Worm (Caenorhabditis elegans) whole organism, L3 larva: ENCODE data around the gene AC3.12.

Experiments used
- R02D3.7 ChIP-seq: fragments of 150-350 bp; optimal IDR thresholded peaks from 2 replicates; lab custom pipeline; 2014; ENCODE audit warnings: missing biosample characterization, missing genetic modification characterization
- ZK546.5 ChIP-seq: sonication (generic microtip); optimal IDR thresholded peaks from 2 replicates; lab custom pipeline; 2017; ENCODE audit warnings: missing biosample characterization, missing genetic modification characterization
- aly-2 ChIP-seq: fragments of 150-350 bp; optimal IDR thresholded peaks from 2 replicates; lab custom pipeline; 2014; ENCODE audit warnings: missing biosample characterization, missing genetic modification characterization
- ama-1 ChIP-seq: fragments of 150-350 bp; optimal IDR thresholded peaks from 2 replicates; lab custom pipeline; 2018
- ceh-16 ChIP-seq: sonication (generic microtip); optimal IDR thresholded peaks from 2 replicates; lab custom pipeline; 2017; ENCODE audit warnings: missing biosample characterization, missing genetic modification characterization
- ceh-28 ChIP-seq: fragments of 150-350 bp; optimal IDR thresholded peaks from 2 replicates; lab custom pipeline; 2014; ENCODE audit warnings: missing biosample characterization, missing genetic modification reagents, missing genetic modification characterization
- ceh-82 ChIP-seq: fragments of 150-350 bp; optimal IDR thresholded peaks from 2 replicates; lab custom pipeline; 2014; ENCODE audit warnings: missing biosample characterization, missing genetic modification characterization
- ceh-9 ChIP-seq: sonication (generic microtip); optimal IDR thresholded peaks from 2 replicates; lab custom pipeline; 2018; ENCODE audit warnings: missing biosample characterization, missing genetic modification characterization
- egl-27 ChIP-seq: sonication (generic microtip); optimal IDR thresholded peaks from 4 replicates; lab custom pipeline; 2017; ENCODE audit warnings: missing biosample characterization, missing genetic modification reagents, missing genetic modification characterization
- egl-5 ChIP-seq: fragments of 150-350 bp; optimal IDR thresholded peaks from 2 replicates; lab custom pipeline; 2017; ENCODE audit warnings: missing biosample characterization, missing genetic modification reagents, missing genetic modification characterization, inconsistent platforms
- elt-2 ChIP-seq: sonication (generic microtip); optimal IDR thresholded peaks from 2 replicates; lab custom pipeline; 2016; ENCODE audit warnings: missing genetic modification reagents, mild to moderate bottlenecking, missing genetic modification characterization, missing compliant biosample characterization
- eor-1 ChIP-seq, 2 experiments: fragments of 150-350 bp; optimal IDR thresholded peaks; 2 replicates each; lab custom pipeline; 2014 to 2018; ENCODE audit warnings: missing biosample characterization in 2 of 2, missing genetic modification characterization in 2 of 2
- fkh-10 ChIP-seq: sonication (generic microtip); optimal IDR thresholded peaks from 2 replicates; lab custom pipeline; 2017; ENCODE audit warnings: missing biosample characterization, missing genetic modification reagents, missing genetic modification characterization
- fkh-2 ChIP-seq: fragments of 150-350 bp; optimal IDR thresholded peaks from 2 replicates; lab custom pipeline; 2014; ENCODE audit warnings: missing biosample characterization, missing genetic modification reagents, missing genetic modification characterization
- fos-1 ChIP-seq: fragments of 150-350 bp; optimal IDR thresholded peaks from 2 replicates; lab custom pipeline; 2014; ENCODE audit warnings: missing biosample characterization, missing genetic modification characterization
- hmg-11 ChIP-seq: sonication (generic microtip); optimal IDR thresholded peaks from 2 replicates; lab custom pipeline; 2016; ENCODE audit warnings: missing genetic modification characterization, missing compliant biosample characterization
- jun-1 ChIP-seq: fragments of 150-350 bp; optimal IDR thresholded peaks from 2 replicates; lab custom pipeline; 2014; ENCODE audit warnings: missing biosample characterization, missing genetic modification reagents, missing genetic modification characterization
- lin-39 ChIP-seq: fragments of 150-350 bp; optimal IDR thresholded peaks from 2 replicates; lab custom pipeline; 2018; ENCODE audit warnings: missing biosample characterization, missing genetic modification reagents, missing genetic modification characterization
- mdl-1 ChIP-seq: fragments of 150-350 bp; optimal IDR thresholded peaks from 2 replicates; lab custom pipeline; 2014; ENCODE audit warnings: missing biosample characterization, missing genetic modification characterization
- mml-1 ChIP-seq: fragments of 150-350 bp; sonication (generic microtip); optimal IDR thresholded peaks from 3 replicates; lab custom pipeline; 2014; ENCODE audit warnings: missing biosample characterization, missing genetic modification characterization
- nfya-1 ChIP-seq: sonication (generic microtip); optimal IDR thresholded peaks from 2 replicates; lab custom pipeline; 2017; ENCODE audit warnings: missing genetic modification characterization, mild to moderate bottlenecking, missing compliant biosample characterization, antibody characterized with exemption, moderate library complexity; ENCODE audit not compliant: insufficient read depth
- nhr-12 ChIP-seq: fragments of 150-350 bp; optimal IDR thresholded peaks from 2 replicates; lab custom pipeline; 2014; ENCODE audit warnings: missing biosample characterization, missing genetic modification characterization
- nhr-23 ChIP-seq: fragments of 150-350 bp; optimal IDR thresholded peaks from 2 replicates; lab custom pipeline; 2014; ENCODE audit warnings: missing biosample characterization, missing genetic modification reagents, missing genetic modification characterization
- nhr-25 ChIP-seq: sonication (generic microtip); optimal IDR thresholded peaks from 2 replicates; lab custom pipeline; 2017; ENCODE audit warnings: missing biosample characterization, missing genetic modification characterization
- nhr-28 ChIP-seq: fragments of 150-350 bp; optimal IDR thresholded peaks from 2 replicates; lab custom pipeline; 2014; ENCODE audit warnings: missing biosample characterization, missing genetic modification characterization
- nhr-67 ChIP-seq: fragments of 150-350 bp; optimal IDR thresholded peaks from 2 replicates; lab custom pipeline; 2014; ENCODE audit warnings: missing biosample characterization, missing genetic modification characterization
- nhr-76 ChIP-seq: fragments of 150-350 bp; sonication (generic microtip); optimal IDR thresholded peaks from 5 replicates; lab custom pipeline; 2014; ENCODE audit warnings: missing biosample characterization, missing genetic modification characterization
- pha-4 ChIP-seq: fragments of 150-350 bp; optimal IDR thresholded peaks from 2 replicates; lab custom pipeline; 2014; ENCODE audit warnings: missing biosample characterization, missing genetic modification reagents, missing genetic modification characterization
- pqm-1 ChIP-seq: fragments of 150-350 bp; optimal IDR thresholded peaks from 2 replicates; lab custom pipeline; 2017; ENCODE audit warnings: missing biosample characterization, missing genetic modification characterization, inconsistent platforms
- sea-2 ChIP-seq: fragments of 150-350 bp; sonication (generic microtip); optimal IDR thresholded peaks from 4 replicates; lab custom pipeline; 2014; ENCODE audit warnings: missing biosample characterization, missing genetic modification reagents, missing genetic modification characterization
- skn-1 ChIP-seq: fragments of 150-350 bp; optimal IDR thresholded peaks from 2 replicates; lab custom pipeline; 2014; ENCODE audit warnings: missing biosample characterization, missing genetic modification characterization
- tbx-2 ChIP-seq: sonication (generic microtip); optimal IDR thresholded peaks from 2 replicates; lab custom pipeline; 2016; ENCODE audit warnings: mild to moderate bottlenecking, missing genetic modification characterization, missing compliant biosample characterization
- zag-1 ChIP-seq: fragments of 150-350 bp; optimal IDR thresholded peaks from 2 replicates; lab custom pipeline; 2014; ENCODE audit warnings: missing biosample characterization, missing genetic modification characterization
- ztf-11 ChIP-seq: fragments of 150-350 bp; optimal IDR thresholded peaks from 2 replicates; lab custom pipeline; 2014; ENCODE audit warnings: missing biosample characterization, missing genetic modification characterization

AC3.12 gene

ce11 chrV:10383950-10384349 lies 4.8 kb upstream of the AC3.12 start, which contains the start of gene spe-10:
spe-10 (plus strand) TSS chrV:10384250.
- TF ChIP-seq pqm-1 (tag; lab: Kevin White, UChicago) (no peak), egl-27 (tag; lab: Kevin White, UChicago) (no peak), ceh-9 (tag; lab: Kevin White, UChicago) (no peak), egl-5 (tag; lab: Kevin White, UChicago) (no peak), nhr-23 (tag; lab: Kevin White, UChicago) (no peak), eor-1 (tag; optimal IDR thresholded peaks at IDR 0.05; lab: Kevin White, UChicago) (no peak), R02D3.7 (tag; lab: Kevin White, UChicago) (no peak), zag-1 (no peak), pha-4 (no peak), nhr-25 (no peak), tbx-2 (tag; lab: Kevin White, UChicago) (no peak), fkh-10 (GFP tag; lab: Kevin White, UChicago) (no peak), nhr-76 (tag; lab: Kevin White, UChicago) (no peak), ztf-11 (tag; lab: Kevin White, UChicago) (no peak), ZK546.5 (tag; lab: Kevin White, UChicago) (no peak), ceh-82 (tag; lab: Kevin White, UChicago) (no peak), mml-1 (tag; lab: Kevin White, UChicago) (no peak), ceh-28 (no peak), nhr-28 (no peak), elt-2 (tag; lab: Kevin White, UChicago) (no peak)

DNA sequence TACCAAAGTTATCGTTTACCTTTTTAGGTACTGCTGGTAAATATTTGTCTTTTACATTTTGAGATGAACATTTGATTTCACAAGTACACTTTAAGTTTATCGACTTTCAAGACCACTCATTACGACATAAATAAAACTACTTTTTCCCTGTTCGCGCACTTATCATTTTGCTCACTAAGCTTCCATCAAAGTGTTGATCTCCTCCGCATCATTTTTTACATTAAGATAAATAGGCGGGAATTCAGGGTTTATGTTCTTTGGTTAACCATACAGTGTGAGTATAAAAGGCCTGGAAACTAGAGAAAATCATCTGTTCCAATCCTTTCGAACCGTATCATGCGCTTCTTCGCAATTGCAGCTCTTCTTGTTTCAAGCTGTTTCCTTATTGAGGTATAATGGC lies 2.9 kb upstream of the AC3.12 start, which contains the start of gene pqn-2:
TSS of gene pqn-2 (plus strand) at position 301 of the 400 bp plus-strand sequence.
- TF ChIP-seq nhr-25 = no peak
- TF ChIP-seq lin-39 (tag; lab: Kevin White, UChicago) = no peak
- TF ChIP-seq mdl-1 = no peak
- TF ChIP-seq fos-1 (tag; lab: Kevin White, UChicago) = no peak
- TF ChIP-seq tbx-2 (tag; lab: Kevin White, UChicago) = no peak
- TF ChIP-seq egl-27 (tag; lab: Kevin White, UChicago) = no peak
- no peak for TF ChIP-seq ZK546.5 (tag; lab: Kevin White, UChicago)
- TF ChIP-seq ama-1 (lab: Kevin White, UChicago) = no peak
- no peak for TF ChIP-seq elt-2 (tag; lab: Kevin White, UChicago)
- no peak for TF ChIP-seq R02D3.7 (tag; lab: Kevin White, UChicago)
- TF ChIP-seq egl-5 (tag; lab: Kevin White, UChicago) = no peak
- no peak for TF ChIP-seq nhr-67 (tag; lab: Kevin White, UChicago)
- no peak for TF ChIP-seq ceh-16 (tag; lab: Kevin White, UChicago)
- TF ChIP-seq fkh-2 (tag; lab: Kevin White, UChicago) = no peak
- TF ChIP-seq, all 47 proteins: peak for 0

- TF ChIP-seq ztf-11 (tag; lab: Kevin White, UChicago) (no peak), mdl-1 (no peak), nhr-23 (tag; lab: Kevin White, UChicago) (no peak), aly-2 (tag; lab: Kevin White, UChicago) (no peak), nfya-1 (tag; lab: Kevin White, UChicago) (no peak), nhr-12 (tag; lab: Kevin White, UChicago) (no peak), sea-2 (GFP tag; lab: Kevin White, UChicago) (no peak), R02D3.7 (tag; lab: Kevin White, UChicago) (no peak), ZK546.5 (tag; lab: Kevin White, UChicago) (no peak), pqm-1 (tag; lab: Kevin White, UChicago) (no peak), nhr-25 (no peak), lin-39 (tag; lab: Kevin White, UChicago) (no peak), hmg-11 (no peak)
Measured at ce11 chrV:10381726-10382125, 2.5 kb upstream of the AC3.12 start, which contains the start of gene abu-1. abu-1 (minus strand) TSS chrV:10381826.

- TF ChIP-seq sea-2 (GFP tag; lab: Kevin White, UChicago) (no peak), aly-2 (tag; lab: Kevin White, UChicago) (no peak), jun-1 (tag; lab: Kevin White, UChicago) (no peak), fkh-10 (GFP tag; lab: Kevin White, UChicago) (no peak), eor-1 (tag; optimal IDR thresholded peaks at IDR 0.05; lab: Kevin White, UChicago) (no peak)
- TF ChIP-seq, all 47 proteins: peak for 0
Measured at ce11 chrV:10379761-10380160, 568 bp upstream of the AC3.12 start.

- TF ChIP-seq ceh-28 = no peak
- no peak for TF ChIP-seq skn-1 (tag; lab: Kevin White, UChicago)
- peak; percentile 23 for TF ChIP-seq pha-4
- no peak for TF ChIP-seq egl-5 (tag; lab: Kevin White, UChicago)
- TF ChIP-seq elt-2 (tag; lab: Kevin White, UChicago) = peak; percentile 63
- TF ChIP-seq pqm-1 (tag; lab: Kevin White, UChicago) = peak; percentile 40
- TF ChIP-seq, all 47 proteins: peak for 3
Measured at ce11 chrV:10371951-10372350, 7.2 kb downstream of the AC3.12 start, which contains the start of gene ugt-49. ugt-49 (plus strand) TSS chrV:10372321.
